Fruit fly (Drosophila melanogaster): ENCODE measurements around the gene CG32590.

DNA sequence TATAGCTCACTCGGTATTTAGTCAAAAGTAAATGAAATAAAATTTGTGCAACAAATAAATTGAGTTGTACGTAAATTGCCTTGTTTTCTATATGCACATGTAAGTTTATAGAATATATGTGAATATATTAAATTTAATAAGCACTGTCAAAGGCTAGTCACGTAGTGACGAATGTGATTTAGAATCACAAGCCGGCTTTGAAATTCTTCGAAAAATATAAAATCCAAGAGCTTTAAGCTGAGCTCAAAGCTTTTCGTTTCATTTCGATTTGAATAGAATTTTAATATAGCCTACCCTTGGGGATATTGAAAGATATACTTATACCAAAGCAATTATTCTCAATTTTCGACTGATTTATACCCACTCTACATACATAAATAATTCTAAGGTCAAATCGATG is 11.2 kb upstream of the CG32590 start:
- TF ChIP-seq psq (optimal IDR thresholded peaks at IDR 0.05) (no peak), CG8478 (optimal IDR thresholded peaks at IDR 0.05) (no peak), EcR (GFP tag; optimal IDR thresholded peaks at IDR 0.05) (no peak), Dll (optimal IDR thresholded peaks at IDR 0.05) (no peak), usp (GFP tag; optimal IDR thresholded peaks at IDR 0.05) (no peak), pan (optimal IDR thresholded peaks at IDR 0.05) (no peak)

All from whole organism.